Worm (Caenorhabditis elegans) whole organism, L4 larva: ENCODE measurements around the gene fbxa-206.

ENCODE experiments used
- aly-2 ChIP-seq: sonication (generic microtip); optimal IDR thresholded peaks from 2 replicates; lab custom pipeline; 2018; ENCODE audit warnings: missing biosample characterization, missing genetic modification characterization
- egl-27 ChIP-seq: sonication (generic microtip); optimal IDR thresholded peaks from 3 replicates; lab custom pipeline; 2017; ENCODE audit warnings: missing biosample characterization, missing genetic modification reagents, missing genetic modification characterization
- lin-15B ChIP-seq: fragments of 150-350 bp; sonication (generic microtip); optimal IDR thresholded peaks from 3 replicates; lab custom pipeline; 2014; ENCODE audit warnings: missing biosample characterization, missing genetic modification characterization
- pha-4 ChIP-seq, 2 experiments: fragments of 150-350 bp in 1 of 2; fragments of 200-800 bp in 1 of 2; sonication (Bioruptor generic) in 1 of 2; IDR thresholded peaks in 1 of 2; optimal IDR thresholded peaks in 1 of 2; 2 replicates each; pipeline versions ENCODE4 v1.3.6 to Lab custom; 2014 to 2022; ENCODE audit warnings: missing genetic modification characterization in 2 of 2, missing genetic modification reagents in 2 of 2, missing biosample characterization in 1 of 2, missing compliant biosample characterization in 1 of 2
- saeg-2 ChIP-seq: fragments of 200-800 bp; sonication (Bioruptor generic); IDR thresholded peaks from 2 replicates; pipeline ENCODE4 v1.3.6; 2022; ENCODE audit warnings: missing genetic modification reagents, missing genetic modification characterization, missing compliant biosample characterization
- snpc-4 ChIP-seq: fragments of 150-350 bp; optimal IDR thresholded peaks from 2 replicates; lab custom pipeline; 2014; ENCODE audit warnings: missing biosample characterization, missing genetic modification characterization

ce11 chrV:16893440-16893839 is 24.8 kb downstream of the fbxa-206 start, which contains the start of gene F09C6.15:
- TF ChIP-seq pha-4 (GFP tag; IDR thresholded peaks at IDR 0.05; lab: Robert Waterston, UW) (no peak), pha-4 (tag; optimal IDR thresholded peaks at IDR 0.05; lab: Kevin White, UChicago) (no peak), aly-2 (no peak), lin-15B (tag; lab: Kevin White, UChicago) (no peak), egl-27 (no peak), snpc-4 (no peak), saeg-2 (GFP tag; lab: Robert Waterston, UW) (no peak)
